Worm (Caenorhabditis elegans) whole organism, midembryonic: Measurements from ENCODE around the gene ZK688.9.

Experiments
- T22C8.4 ChIP-seq: fragments of 200-800 bp; sonication (Bioruptor generic); IDR thresholded peaks from 2 replicates; pipeline ENCODE4 v1.3.6; 2022; ENCODE audit warnings: missing genetic modification characterization, missing compliant biosample characterization
- cog-1 ChIP-seq: sonication (generic microtip); optimal IDR thresholded peaks from 2 replicates; lab custom pipeline; 2016; ENCODE audit warnings: missing genetic modification characterization, missing compliant biosample characterization
- flt-1 ChIP-seq: fragments of 200-800 bp; sonication (Bioruptor generic); IDR thresholded peaks from 2 replicates; pipeline ENCODE4 v1.3.6; 2022; ENCODE audit warnings: missing genetic modification characterization, missing compliant biosample characterization
- klf-2 ChIP-seq: fragments of 200-800 bp; sonication (Bioruptor generic); conservative IDR thresholded peaks from 2 replicates; pipeline ENCODE4 v1.3.6; 2022; ENCODE audit warnings: missing genetic modification reagents, missing genetic modification characterization, missing compliant biosample characterization
- med-1 ChIP-seq: sonication (generic microtip); optimal IDR thresholded peaks from 2 replicates; lab custom pipeline; 2017; ENCODE audit warnings: missing genetic modification characterization, mild to moderate bottlenecking, missing compliant biosample characterization, antibody characterized with exemption, missing genetic modification reagents; ENCODE audit not compliant: insufficient read depth
- ref-1 ChIP-seq: fragments of 200-800 bp; sonication (Bioruptor generic); conservative IDR thresholded peaks from 2 replicates; pipeline ENCODE4 v1.3.6; 2022; ENCODE audit warnings: missing genetic modification reagents, missing genetic modification characterization, missing compliant biosample characterization
- tab-1 ChIP-seq: fragments of 200-800 bp; sonication (Bioruptor generic); IDR thresholded peaks from 2 replicates; pipeline ENCODE4 v1.3.6; 2022; ENCODE audit warnings: missing genetic modification characterization, missing compliant biosample characterization
- ztf-23 ChIP-seq: fragments of 200-800 bp; sonication (Bioruptor generic); IDR thresholded peaks from 2 replicates; pipeline ENCODE4 v1.3.6; 2022; ENCODE audit warnings: missing genetic modification reagents, missing genetic modification characterization, missing compliant biosample characterization
- ztf-29 ChIP-seq: fragments of 200-800 bp; sonication (Bioruptor generic); IDR thresholded peaks from 2 replicates; pipeline ENCODE4 v1.3.6; 2022; ENCODE audit warnings: missing genetic modification reagents, missing genetic modification characterization, missing compliant biosample characterization

DNA sequence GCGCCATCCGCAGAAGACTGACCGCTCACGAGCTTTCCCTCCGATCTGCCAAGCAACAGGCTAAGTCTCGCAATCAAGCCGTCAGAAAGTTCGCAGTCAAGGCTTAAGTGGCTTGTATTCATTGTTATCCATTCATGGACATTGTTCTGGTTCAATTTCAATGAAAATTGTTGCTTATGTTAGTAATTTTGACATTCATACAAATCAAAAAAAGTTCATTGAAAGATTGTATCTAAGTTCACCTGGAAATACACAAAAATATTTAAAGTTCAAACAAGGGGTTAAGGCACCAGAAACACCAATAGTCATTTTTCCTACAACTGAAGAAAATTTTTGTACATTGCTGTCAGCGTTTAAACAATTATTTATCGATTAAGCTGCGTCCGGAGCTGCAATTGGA is 27.3 kb downstream of the ZK688.9 start:
- TF ChIP-seq tab-1 (no peak), ref-1 (no peak), klf-2 (no peak), flt-1 (GFP tag; lab: Robert Waterston, UW) (no peak), med-1 (no peak), T22C8.4 (no peak), ztf-29 (GFP tag; lab: Robert Waterston, UW) (no peak), ztf-23 (GFP tag; lab: Robert Waterston, UW) (no peak), cog-1 (tag; lab: Kevin White, UChicago) (no peak)
